Worm (Caenorhabditis elegans): ENCODE measurements around the gene clec-37.

clec-37 gene

DNA sequence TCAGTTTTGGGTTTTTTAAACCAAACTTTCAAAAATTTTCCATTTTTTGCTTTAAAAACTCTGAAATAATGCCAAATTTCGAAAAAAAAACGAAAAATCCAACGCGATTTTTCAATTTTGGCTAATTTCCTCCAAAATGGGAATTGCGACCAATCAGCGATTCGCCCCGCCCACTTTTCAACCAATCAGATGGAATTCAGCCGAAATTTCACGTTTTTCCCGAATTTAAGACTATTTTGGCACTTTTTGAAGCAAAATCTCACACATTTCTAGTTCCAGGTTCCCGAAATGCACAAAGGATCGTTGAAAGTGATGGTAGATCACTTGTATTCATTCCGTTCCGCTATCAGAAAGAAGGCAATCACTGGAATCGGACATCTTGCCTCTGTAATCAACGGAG lies 47.1 kb downstream of the clec-37 start:
- no peak for TF ChIP-seq cog-1 (tag; optimal IDR thresholded peaks at IDR 0.05)
- no peak for TF ChIP-seq ztf-29 (GFP tag; IDR thresholded peaks at IDR 0.05)
- no peak for TF ChIP-seq klf-2 (GFP tag; conservative IDR thresholded peaks at IDR 0.05)
- no peak for TF ChIP-seq ztf-23 (GFP tag; IDR thresholded peaks at IDR 0.05)
- no peak for TF ChIP-seq flt-1 (GFP tag; IDR thresholded peaks at IDR 0.05)
- no peak for TF ChIP-seq ref-1 (GFP tag; conservative IDR thresholded peaks at IDR 0.05)
- no peak for TF ChIP-seq tab-1 (GFP tag; IDR thresholded peaks at IDR 0.05)
- TF ChIP-seq T22C8.4 (GFP tag; IDR thresholded peaks at IDR 0.05) = no peak

DNA sequence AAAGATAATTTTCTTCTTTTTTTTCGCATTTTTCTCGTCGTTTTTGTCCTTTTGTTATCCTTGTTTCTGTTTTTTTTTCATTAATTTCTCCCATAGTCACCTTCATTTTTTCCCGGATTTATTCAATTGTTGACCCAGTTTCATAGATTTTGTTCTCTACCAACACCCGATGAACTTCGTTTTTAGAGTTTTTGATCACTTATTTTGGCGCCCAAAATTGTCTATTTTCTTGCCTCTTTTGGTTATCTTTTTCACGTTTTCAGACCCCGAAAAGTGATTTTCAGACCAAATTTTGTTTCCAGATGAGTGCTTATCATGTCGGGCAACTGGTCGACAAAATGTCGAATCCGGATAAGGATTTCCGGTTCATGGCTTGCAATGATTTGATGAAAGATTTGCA lies 49.3 kb downstream of the clec-37 start, which contains the start of gene cand-1:
TSS of gene cand-1 (plus strand) at position 301 of the 400 bp plus-strand sequence.
- TF ChIP-seq ref-1 (GFP tag; conservative IDR thresholded peaks at IDR 0.05) (no peak), flt-1 (GFP tag; IDR thresholded peaks at IDR 0.05) (no peak), med-1 (GFP tag; optimal IDR thresholded peaks at IDR 0.05; ENCODE audit: insufficient read depth) (no peak), ztf-29 (GFP tag; IDR thresholded peaks at IDR 0.05) (no peak), T22C8.4 (GFP tag; IDR thresholded peaks at IDR 0.05) (no peak), tab-1 (GFP tag; IDR thresholded peaks at IDR 0.05) (no peak), cog-1 (tag; optimal IDR thresholded peaks at IDR 0.05) (no peak), klf-2 (GFP tag; conservative IDR thresholded peaks at IDR 0.05) (no peak), ztf-23 (GFP tag; IDR thresholded peaks at IDR 0.05) (no peak)

DNA sequence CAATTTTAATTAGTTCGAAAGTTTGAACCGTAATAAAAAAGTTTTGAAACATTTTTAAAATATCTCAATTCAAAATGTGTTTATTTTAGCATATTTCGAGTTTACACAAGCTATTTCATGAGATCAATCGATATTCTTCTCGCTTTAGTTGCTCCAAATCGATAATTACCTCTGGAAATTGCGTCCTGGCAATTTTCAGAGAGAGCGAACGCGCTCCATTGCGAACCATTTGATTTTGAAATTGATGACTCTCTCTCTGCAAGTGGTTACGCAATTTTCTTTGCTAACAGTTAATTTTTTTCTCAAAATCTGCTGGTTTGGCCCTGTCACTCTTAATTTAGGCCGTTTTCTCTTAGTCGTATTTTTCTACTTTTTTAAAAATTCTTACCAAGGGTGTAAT lies 51.4 kb downstream of the clec-37 start:
- no peak for TF ChIP-seq ref-1 (GFP tag; conservative IDR thresholded peaks at IDR 0.05)
- no peak for TF ChIP-seq ztf-29 (GFP tag; IDR thresholded peaks at IDR 0.05)
- TF ChIP-seq klf-2 (GFP tag; conservative IDR thresholded peaks at IDR 0.05) = no peak
- no peak for TF ChIP-seq ztf-23 (GFP tag; IDR thresholded peaks at IDR 0.05)
- TF ChIP-seq flt-1 (GFP tag; IDR thresholded peaks at IDR 0.05) = no peak
- no peak for TF ChIP-seq tab-1 (GFP tag; IDR thresholded peaks at IDR 0.05)
- no peak for TF ChIP-seq T22C8.4 (GFP tag; IDR thresholded peaks at IDR 0.05)
- TF ChIP-seq cog-1 (tag; optimal IDR thresholded peaks at IDR 0.05) = no peak
- no peak for TF ChIP-seq med-1 (GFP tag; optimal IDR thresholded peaks at IDR 0.05; ENCODE audit: insufficient read depth)

All from whole organism, midembryonic.